Fruit fly (Drosophila melanogaster) whole organism, embryonic: ENCODE results near the gene CG4709.

Experiments
- Asciz ChIP-seq: fragments of 200-800 bp; sonication (Bioruptor generic); optimal IDR thresholded peaks from 2 replicates; lab custom pipeline; 2017; ENCODE audit warnings: missing biosample characterization, mild to moderate bottlenecking, missing genetic modification characterization, missing genetic modification reagents
- Awh ChIP-seq: fragments of 200-800 bp; sonication (Bioruptor generic); IDR thresholded peaks from 2 replicates; pipeline ENCODE4, ENCODE4 v1.3.6; 2022; ENCODE audit warnings: missing biosample characterization, missing genetic modification characterization
- BEAF-32 ChIP-seq: fragments of 200-800 bp; sonication (Bioruptor generic); optimal IDR thresholded peaks from 3 replicates; lab custom pipeline; 2017; ENCODE audit warnings: missing biosample characterization, missing genetic modification characterization, mild to moderate bottlenecking, moderate library complexity, missing genetic modification reagents
- CG10274 ChIP-seq: fragments of 200-800 bp; sonication (Bioruptor generic); optimal IDR thresholded peaks from 3 replicates; lab custom pipeline; 2017; ENCODE audit warnings: missing biosample characterization, mild to moderate bottlenecking, missing genetic modification characterization
- CG10321 ChIP-seq: fragments of 200-800 bp; sonication (Bioruptor generic); IDR thresholded peaks from 2 replicates; pipeline ENCODE4 v1.3.6; 2022; ENCODE audit warnings: missing biosample characterization, missing genetic modification characterization
- CG12391 ChIP-seq: fragments of 200-800 bp; sonication (Bioruptor generic); optimal IDR thresholded peaks from 3 replicates; lab custom pipeline; 2018; ENCODE audit warnings: missing biosample characterization, mild to moderate bottlenecking, missing genetic modification characterization, moderate library complexity
- CG12659 ChIP-seq: fragments of 200-800 bp; sonication (Bioruptor generic); optimal IDR thresholded peaks from 3 replicates; lab custom pipeline; 2017; ENCODE audit warnings: mild to moderate bottlenecking, missing biosample characterization, missing genetic modification reagents, missing genetic modification characterization
- CG14667 ChIP-seq: fragments of 200-800 bp; sonication (Bioruptor generic); IDR thresholded peaks from 2 replicates; pipeline ENCODE4 v1.3.6; 2022; ENCODE audit warnings: missing biosample characterization, missing genetic modification characterization
- CG15696 ChIP-seq: fragments of 200-800 bp; sonication (Bioruptor generic); optimal IDR thresholded peaks from 2 replicates; lab custom pipeline; 2019; ENCODE audit warnings: missing biosample characterization, mild to moderate bottlenecking, missing genetic modification characterization, moderate library complexity
- CG17361 ChIP-seq: fragments of 200-800 bp; sonication (Bioruptor generic); IDR thresholded peaks from 3 replicates; pipeline ENCODE4 v1.3.6; 2022; ENCODE audit warnings: missing biosample characterization, missing genetic modification characterization
- CG17612 ChIP-seq: fragments of 200-800 bp; sonication (Bioruptor generic); IDR thresholded peaks from 2 replicates; pipeline ENCODE4 v1.3.6; 2022; ENCODE audit warnings: missing biosample characterization, missing genetic modification characterization
- CG17829 ChIP-seq: fragments of 200-800 bp; optimal IDR thresholded peaks from 2 replicates; lab custom pipeline; 2019; ENCODE audit warnings: missing biosample characterization, mild to moderate bottlenecking, missing genetic modification characterization, moderate library complexity
- CG2116 ChIP-seq: fragments of 200-800 bp; sonication (Bioruptor generic); optimal IDR thresholded peaks from 3 replicates; lab custom pipeline; 2018; ENCODE audit warnings: missing biosample characterization, mild to moderate bottlenecking, missing genetic modification characterization
- CG33213 ChIP-seq: fragments of 200-800 bp; sonication (Bioruptor generic); optimal IDR thresholded peaks from 3 replicates; lab custom pipeline; 2016; ENCODE audit warnings: missing biosample characterization, missing genetic modification characterization
- CG4854 ChIP-seq: fragments of 200-800 bp; sonication (Bioruptor generic); optimal IDR thresholded peaks from 2 replicates; lab custom pipeline; 2016; ENCODE audit warnings: missing biosample characterization, missing genetic modification characterization, inconsistent platforms
- CG5245 ChIP-seq: fragments of 200-800 bp; sonication (Bioruptor generic); optimal IDR thresholded peaks from 3 replicates; lab custom pipeline; 2016; ENCODE audit warnings: missing biosample characterization, missing genetic modification characterization
- CG6175 ChIP-seq: fragments of 200-800 bp; sonication (Bioruptor generic); IDR thresholded peaks from 3 replicates; pipeline ENCODE4 v1.3.6; 2022; ENCODE audit warnings: missing biosample characterization, missing genetic modification characterization
- CG7963 ChIP-seq: fragments of 200-800 bp; sonication (Bioruptor generic); IDR thresholded peaks from 3 replicates; pipeline ENCODE4 v1.3.6; 2022; ENCODE audit warnings: missing biosample characterization, missing genetic modification characterization; ENCODE audit not compliant: partially characterized antibody
- CG8281 ChIP-seq: fragments of 200-800 bp; sonication (Bioruptor generic); optimal IDR thresholded peaks from 2 replicates; lab custom pipeline; 2018; ENCODE audit warnings: missing biosample characterization, mild to moderate bottlenecking, missing genetic modification characterization, moderate library complexity
- CG8359 ChIP-seq: fragments of 200-800 bp; sonication (Bioruptor generic); optimal IDR thresholded peaks from 2 replicates; lab custom pipeline; 2017; ENCODE audit warnings: missing biosample characterization, mild to moderate bottlenecking, missing genetic modification characterization, borderline replicate concordance
- CG9215 ChIP-seq: fragments of 200-800 bp; sonication (Bioruptor generic); IDR thresholded peaks from 2 replicates; pipeline ENCODE4 v1.3.6; 2022; ENCODE audit warnings: missing biosample characterization, missing genetic modification characterization
- Camta ChIP-seq: fragments of 200-800 bp; sonication (Bioruptor generic); optimal IDR thresholded peaks from 2 replicates; lab custom pipeline; 2016; ENCODE audit warnings: missing biosample characterization, missing genetic modification characterization
- HLH4C ChIP-seq: fragments of 200-800 bp; sonication (Bioruptor generic); IDR thresholded peaks from 3 replicates; pipeline ENCODE4 v1.3.6; 2022; ENCODE audit warnings: missing biosample characterization, missing genetic modification characterization; ENCODE audit not compliant: partially characterized antibody
- Myb ChIP-seq: fragments of 200-800 bp; sonication (Bioruptor generic); optimal IDR thresholded peaks from 2 replicates; lab custom pipeline; 2016; ENCODE audit warnings: missing biosample characterization, missing genetic modification characterization
- Scr ChIP-seq: fragments of 200-800 bp; sonication (Bioruptor generic); IDR thresholded peaks from 2 replicates; pipeline ENCODE4 v1.3.6; 2022; ENCODE audit warnings: missing biosample characterization, missing genetic modification characterization; ENCODE audit not compliant: partially characterized antibody
- amos ChIP-seq: fragments of 200-800 bp; sonication (Bioruptor generic); IDR thresholded peaks from 2 replicates; pipeline ENCODE4 v1.3.6; 2022; ENCODE audit warnings: missing biosample characterization, missing genetic modification characterization; ENCODE audit not compliant: partially characterized antibody
- ara ChIP-seq: fragments of 200-800 bp; sonication (Bioruptor generic); IDR thresholded peaks from 2 replicates; pipeline ENCODE4 v1.3.6; 2022; ENCODE audit warnings: missing biosample characterization, missing genetic modification characterization
- bab2 ChIP-seq: fragments of 200-800 bp; sonication (Bioruptor generic); optimal IDR thresholded peaks from 2 replicates; lab custom pipeline; 2016; ENCODE audit warnings: missing biosample characterization, missing genetic modification characterization
- bsh ChIP-seq, 2 experiments: fragments of 200-800 bp; sonication (Bioruptor generic); optimal IDR thresholded peaks; 2 replicates each; lab custom pipeline; 2017 to 2018; ENCODE audit warnings: mild to moderate bottlenecking in 2 of 2, missing biosample characterization in 2 of 2, missing genetic modification characterization in 2 of 2, moderate library complexity in 1 of 2
- cwo ChIP-seq: fragments of 200-800 bp; sonication (Bioruptor generic); optimal IDR thresholded peaks from 3 replicates; lab custom pipeline; 2017; ENCODE audit warnings: missing biosample characterization, missing genetic modification characterization, mild to moderate bottlenecking, moderate library complexity, missing genetic modification reagents
- dimm ChIP-seq: fragments of 200-800 bp; sonication (Bioruptor generic); IDR thresholded peaks from 2 replicates; pipeline ENCODE4 v1.3.6; 2022; ENCODE audit warnings: missing biosample characterization, missing genetic modification characterization
- dmrt11E ChIP-seq: fragments of 200-800 bp; sonication (Bioruptor generic); optimal IDR thresholded peaks from 3 replicates; lab custom pipeline; 2018; ENCODE audit warnings: missing biosample characterization, mild to moderate bottlenecking, missing genetic modification characterization, moderate library complexity
- dpn ChIP-seq, 2 experiments: fragments of 200-800 bp; sonication (Bioruptor generic); optimal IDR thresholded peaks; 3 replicates each; lab custom pipeline; 2016; ENCODE audit warnings: missing biosample characterization in 2 of 2, missing genetic modification characterization in 2 of 2
- ems ChIP-seq: fragments of 200-800 bp; sonication (Bioruptor generic); optimal IDR thresholded peaks from 3 replicates; lab custom pipeline; 2016; ENCODE audit warnings: missing biosample characterization, missing genetic modification characterization
- fd96Cb ChIP-seq: fragments of 200-800 bp; sonication (Bioruptor generic); optimal IDR thresholded peaks from 2 replicates; lab custom pipeline; 2018; ENCODE audit warnings: missing biosample characterization, mild to moderate bottlenecking, missing genetic modification characterization, moderate library complexity
- gce ChIP-seq: fragments of 200-800 bp; sonication (Bioruptor generic); IDR thresholded peaks from 3 replicates; pipeline ENCODE4 v1.3.6; 2022; ENCODE audit warnings: missing biosample characterization, missing genetic modification characterization
- gro ChIP-seq: fragments of 200-800 bp; sonication (Bioruptor generic); optimal IDR thresholded peaks from 2 replicates; lab custom pipeline; 2016; ENCODE audit warnings: missing biosample characterization, missing genetic modification characterization
- jigr1 ChIP-seq: fragments of 200-800 bp; sonication (Bioruptor generic); IDR thresholded peaks from 3 replicates; pipeline ENCODE4 v1.3.6; 2022; ENCODE audit warnings: missing biosample characterization, missing genetic modification characterization
- ken ChIP-seq: fragments of 200-800 bp; sonication (Bioruptor generic); IDR thresholded peaks from 3 replicates; pipeline ENCODE4 v1.3.6; 2022; ENCODE audit warnings: missing biosample characterization, missing genetic modification characterization
- lov ChIP-seq, 2 experiments: fragments of 200-800 bp in 1 of 2; fragments of >200 bp in 1 of 2; sonication (Bioruptor generic) in 1 of 2; IDR thresholded peaks in 1 of 2; optimal IDR thresholded peaks in 1 of 2; 2 replicates in 1 of 2; 3 replicates in 1 of 2; pipeline versions ENCODE4 v1.3.6 to Lab custom; 2017 to 2022; ENCODE audit warnings: missing biosample characterization in 1 of 2, missing genetic modification characterization in 1 of 2
- onecut ChIP-seq: fragments of 200-800 bp; sonication (Bioruptor generic); IDR thresholded peaks from 2 replicates; pipeline ENCODE4 v1.3.6; 2022; ENCODE audit warnings: missing biosample characterization, missing genetic modification characterization
- otp ChIP-seq: fragments of 200-800 bp; sonication (Bioruptor generic); IDR thresholded peaks from 3 replicates; pipeline ENCODE4, ENCODE4 v1.3.6; 2022; ENCODE audit warnings: missing biosample characterization, missing genetic modification characterization
- pan ChIP-seq, 4 experiments: fragments of >200 bp in 3 of 4; fragments of 200-800 bp in 1 of 4; sonication (Bioruptor generic) in 1 of 4; optimal IDR thresholded peaks in 3 of 4; IDR thresholded peaks in 1 of 4; 2 replicates each; pipeline versions ENCODE4 v1.3.6 to Lab custom; 2017 to 2022; ENCODE audit warnings: missing biosample characterization in 2 of 4, missing genetic modification characterization in 2 of 4, mixed read lengths in 1 of 4
- phol ChIP-seq: fragments of 200-800 bp; sonication (Bioruptor generic); optimal IDR thresholded peaks from 3 replicates; lab custom pipeline; 2018; ENCODE audit warnings: missing biosample characterization, mild to moderate bottlenecking, missing genetic modification characterization, moderate library complexity
- run ChIP-seq: fragments of 200-800 bp; sonication (Bioruptor generic); optimal IDR thresholded peaks from 3 replicates; lab custom pipeline; 2018; ENCODE audit warnings: missing biosample characterization, mild to moderate bottlenecking, missing genetic modification characterization
- sim ChIP-seq: fragments of 200-800 bp; sonication (Bioruptor generic); IDR thresholded peaks from 2 replicates; pipeline ENCODE4 v1.3.6; 2022; ENCODE audit warnings: missing biosample characterization, missing genetic modification characterization
- slbo ChIP-seq: fragments of 200-800 bp; sonication (Bioruptor generic); IDR thresholded peaks from 2 replicates; pipeline ENCODE4 v1.3.6; 2022; ENCODE audit warnings: missing biosample characterization, missing genetic modification characterization
- sqz ChIP-seq: fragments of 200-800 bp; sonication (Bioruptor generic); optimal IDR thresholded peaks from 3 replicates; lab custom pipeline; 2018; ENCODE audit warnings: missing biosample characterization, mild to moderate bottlenecking, missing genetic modification characterization
- tup ChIP-seq: fragments of 200-800 bp; sonication (Bioruptor generic); optimal IDR thresholded peaks from 2 replicates; lab custom pipeline; 2016; ENCODE audit warnings: missing biosample characterization, mild to moderate bottlenecking, missing genetic modification characterization, moderate library complexity
- vnd ChIP-seq: fragments of 200-800 bp; sonication (Bioruptor generic); IDR thresholded peaks from 3 replicates; pipeline ENCODE4 v1.3.6; 2022; ENCODE audit warnings: missing biosample characterization, missing genetic modification characterization; ENCODE audit not compliant: partially characterized antibody

Gene CG4709

dm6 chr2L:9996553-9996952 is 42.4 kb downstream of the CG4709 start (continued):
- TF ChIP-seq CG10321 (GFP tag; lab: Robert Waterston, UW) (no peak), CG14667 (GFP tag; lab: Robert Waterston, UW) (no peak), phol (tag; lab: Kevin White, UChicago) (peak; percentile 43), lov (optimal IDR thresholded peaks at IDR 0.05; lab: Kevin White, UChicago) (no peak), lov (GFP tag; IDR thresholded peaks at IDR 0.05; lab: Robert Waterston, UW) (no peak), CG17829 (tag; lab: Kevin White, UChicago) (peak; percentile 46), ems (no peak), Myb (GFP tag; lab: Kevin White, UChicago) (no peak), HLH4C (GFP tag; lab: Robert Waterston, UW) (no peak), CG7963 (GFP tag; lab: Robert Waterston, UW) (no peak), gce (no peak), Scr (GFP tag; lab: Robert Waterston, UW) (no peak), CG12659 (GFP tag; lab: Kevin White, UChicago) (peak; percentile 9), CG17612 (GFP tag; lab: Robert Waterston, UW) (no peak), CG12391 (peak; percentile 48), onecut (no peak), CG15696 (peak; percentile 41), CG6175 (GFP tag; lab: Robert Waterston, UW) (no peak), ara (GFP tag; lab: Robert Waterston, UW) (no peak), vnd (GFP tag; lab: Robert Waterston, UW) (no peak), ken (no peak), CG8359 (GFP tag; lab: Kevin White, UChicago) (no peak), dmrt11E (tag; lab: Kevin White, UChicago) (peak; percentile 51), Asciz (no peak), CG4854 (no peak), cwo (GFP tag; lab: Kevin White, UChicago) (no peak), CG9215 (GFP tag; lab: Robert Waterston, UW) (no peak), pan (optimal IDR thresholded peaks at IDR 0.05; lab: Kevin White, UChicago) (no peak), pan (GFP tag; optimal IDR thresholded peaks at IDR 0.05 in 1 of 2, IDR thresholded peaks at IDR 0.05 in 1 of 2) (no peak), CG2116 (GFP tag; lab: Kevin White, UChicago) (peak; percentile 26), amos (GFP tag; lab: Robert Waterston, UW) (no peak), sqz (GFP tag; lab: Kevin White, UChicago) (peak; percentile 35), bab2 (no peak), bsh (GFP tag; optimal IDR thresholded peaks at IDR 0.05; lab: Kevin White, UChicago) (peak in 1 of 2 experiments; percentile 23), Awh (GFP tag; lab: Robert Waterston, UW) (no peak), CG10274 (GFP tag; lab: Kevin White, UChicago) (no peak), CG33213 (no peak), sim (GFP tag; lab: Robert Waterston, UW) (no peak), jigr1 (GFP tag; lab: Robert Waterston, UW) (no peak), BEAF-32 (GFP tag; lab: Kevin White, UChicago) (peak; percentile 14), otp (GFP tag; lab: Robert Waterston, UW) (no peak), CG8281 (tag; lab: Kevin White, UChicago) (no peak), slbo (GFP tag; lab: Robert Waterston, UW) (no peak), tup (GFP tag; lab: Kevin White, UChicago) (no peak), fd96Cb (tag; lab: Kevin White, UChicago) (no peak), dimm (GFP tag; lab: Robert Waterston, UW) (no peak), Camta (GFP tag; lab: Kevin White, UChicago) (peak; percentile 10), CG5245 (GFP tag; lab: Kevin White, UChicago) (no peak), CG17361 (GFP tag; lab: Robert Waterston, UW) (peak; percentile 48; the same call in 1 of the 3 replicates), gro (GFP tag; lab: Kevin White, UChicago) (no peak), dpn (GFP tag; optimal IDR thresholded peaks at IDR 0.05; lab: Kevin White, UChicago) (peak in 1 of 2 experiments; percentile 23), run (tag; lab: Kevin White, UChicago) (no peak)
